Worm (Caenorhabditis elegans) whole organism, L4 larva: ENCODE results near the gene sedl-1.

Experiments
- D1046.2 ChIP-seq: fragments of 200-800 bp; sonication (Bioruptor generic); IDR thresholded peaks from 2 replicates; pipeline ENCODE4 v1.3.6; 2022; ENCODE audit warnings: missing genetic modification characterization, missing compliant biosample characterization
- F10B5.3 ChIP-seq: sonication (generic microtip); optimal IDR thresholded peaks from 2 replicates; lab custom pipeline; 2016; ENCODE audit warnings: mild to moderate bottlenecking, missing genetic modification characterization, missing compliant biosample characterization
- F26F4.8 ChIP-seq: fragments of 200-800 bp; sonication (Bioruptor generic); conservative IDR thresholded peaks from 2 replicates; pipeline ENCODE4 v1.3.6; 2022; ENCODE audit warnings: missing genetic modification characterization, missing compliant biosample characterization
- F44E2.7 ChIP-seq: fragments of 200-800 bp; sonication (Bioruptor generic); IDR thresholded peaks from 2 replicates; pipeline ENCODE4 v2.1.2; 2022; ENCODE audit warnings: missing genetic modification characterization, missing compliant biosample characterization
- T20F7.1 ChIP-seq: fragments of 200-800 bp; sonication (Bioruptor generic); optimal IDR thresholded peaks from 2 replicates; lab custom pipeline; 2018; ENCODE audit warnings: mild to moderate bottlenecking, missing genetic modification characterization, missing compliant biosample characterization
- Y48G9A.11 ChIP-seq: fragments of 200-800 bp; sonication (Bioruptor generic); IDR thresholded peaks from 2 replicates; pipeline ENCODE4 v1.3.6; 2022; ENCODE audit warnings: missing genetic modification reagents, missing genetic modification characterization, missing compliant biosample characterization
- Y5F2A.4 ChIP-seq: fragments of 200-800 bp; sonication (Bioruptor generic); optimal IDR thresholded peaks from 2 replicates; lab custom pipeline; 2018; ENCODE audit warnings: mild to moderate bottlenecking, missing genetic modification characterization, missing compliant biosample characterization
- Y75B8A.6 ChIP-seq: fragments of 200-800 bp; sonication (Bioruptor generic); IDR thresholded peaks from 2 replicates; pipeline ENCODE4 v1.3.6; 2022; ENCODE audit warnings: missing genetic modification reagents, missing genetic modification characterization, missing compliant biosample characterization
- aha-1 ChIP-seq: fragments of 150-350 bp; peaks from one replicate; lab custom pipeline; 2014; ENCODE audit warnings: missing biosample characterization, missing genetic modification characterization
- arid-1 ChIP-seq: fragments of 200-800 bp; sonication (Bioruptor generic); conservative IDR thresholded peaks from 2 replicates; pipeline ENCODE4 v1.3.6; 2022; ENCODE audit warnings: missing genetic modification reagents, missing genetic modification characterization, missing compliant biosample characterization
- attf-4 ChIP-seq: sonication (generic microtip); optimal IDR thresholded peaks from 3 replicates; lab custom pipeline; 2017; ENCODE audit warnings: missing biosample characterization, missing genetic modification characterization
- ceh-28 ChIP-seq: fragments of 150-350 bp; optimal IDR thresholded peaks from 2 replicates; lab custom pipeline; 2014; ENCODE audit warnings: missing biosample characterization, missing genetic modification reagents, missing genetic modification characterization
- ceh-44 ChIP-seq: fragments of 200-800 bp; sonication (Bioruptor generic); IDR thresholded peaks from 2 replicates; pipeline ENCODE4 v1.3.6; 2022; ENCODE audit warnings: missing genetic modification reagents, missing genetic modification characterization, missing compliant biosample characterization
- ceh-62 ChIP-seq: sonication (generic microtip); optimal IDR thresholded peaks from 2 replicates; lab custom pipeline; 2017; ENCODE audit warnings: missing biosample characterization, missing genetic modification characterization
- ces-1 ChIP-seq: fragments of 150-350 bp; sonication (generic microtip); optimal IDR thresholded peaks from 4 replicates; lab custom pipeline; 2014; ENCODE audit warnings: missing biosample characterization, missing genetic modification reagents, missing genetic modification characterization
- ctbp-1 ChIP-seq: fragments of 200-800 bp; sonication (Bioruptor generic); IDR thresholded peaks from 2 replicates; pipeline ENCODE4 v1.3.6; 2022; ENCODE audit warnings: missing genetic modification reagents, missing genetic modification characterization, missing compliant biosample characterization
- daf-16 ChIP-seq, 3 experiments: sonication (generic microtip); optimal IDR thresholded peaks; 2 replicates each; lab custom pipeline; 2016 to 2017; ENCODE audit warnings: missing genetic modification characterization in 3 of 3, missing genetic modification reagents in 3 of 3, mild to moderate bottlenecking in 2 of 3, missing compliant biosample characterization in 2 of 3, missing biosample characterization in 1 of 3, moderate library complexity in 1 of 3
- dmd-6 ChIP-seq: fragments of 200-800 bp; sonication (Bioruptor generic); IDR thresholded peaks from 2 replicates; pipeline ENCODE4 v1.3.6; 2022; ENCODE audit warnings: missing genetic modification reagents, missing genetic modification characterization, missing compliant biosample characterization
- dpl-1 ChIP-seq: fragments of 150-350 bp; optimal IDR thresholded peaks from 2 replicates; lab custom pipeline; 2014; ENCODE audit warnings: missing biosample characterization, missing genetic modification reagents, missing genetic modification characterization
- dve-1 ChIP-seq: sonication (generic microtip); optimal IDR thresholded peaks from 2 replicates; lab custom pipeline; 2017; ENCODE audit warnings: antibody characterized with exemption, mild to moderate bottlenecking, missing genetic modification characterization, missing compliant biosample characterization; ENCODE audit not compliant: insufficient read depth
- egl-27 ChIP-seq: sonication (generic microtip); optimal IDR thresholded peaks from 3 replicates; lab custom pipeline; 2017; ENCODE audit warnings: missing biosample characterization, missing genetic modification reagents, missing genetic modification characterization
- egl-43 ChIP-seq: fragments of 200-800 bp; sonication (Bioruptor generic); IDR thresholded peaks from 2 replicates; pipeline ENCODE4 v1.3.6; 2022; ENCODE audit warnings: missing genetic modification reagents, missing genetic modification characterization, missing compliant biosample characterization
- fkh-10 ChIP-seq: fragments of 150-350 bp; optimal IDR thresholded peaks from 2 replicates; lab custom pipeline; 2014; ENCODE audit warnings: missing biosample characterization, missing genetic modification reagents, missing genetic modification characterization
- hif-1 ChIP-seq, 2 experiments: sonication (generic microtip); optimal IDR thresholded peaks; 2 replicates each; lab custom pipeline; 2016 to 2017; ENCODE audit warnings: missing compliant biosample characterization in 2 of 2, missing genetic modification characterization in 2 of 2, missing genetic modification reagents in 2 of 2, missing genotype in 2 of 2, mild to moderate bottlenecking in 1 of 2
- lin-1 ChIP-seq: fragments of 200-800 bp; sonication (Bioruptor generic); IDR thresholded peaks from 2 replicates; pipeline ENCODE4 v1.3.6; 2022; ENCODE audit warnings: missing genetic modification reagents, missing genetic modification characterization, missing compliant biosample characterization
- lin-13 ChIP-seq: fragments of 150-350 bp; optimal IDR thresholded peaks from 2 replicates; lab custom pipeline; 2014; ENCODE audit warnings: missing biosample characterization, missing genetic modification reagents, missing genetic modification characterization
- lin-15B ChIP-seq: fragments of 150-350 bp; sonication (generic microtip); optimal IDR thresholded peaks from 3 replicates; lab custom pipeline; 2014; ENCODE audit warnings: missing biosample characterization, missing genetic modification characterization
- lin-29 ChIP-seq: fragments of 200-800 bp; sonication (Bioruptor generic); IDR thresholded peaks from 2 replicates; pipeline ENCODE4 v1.3.6; 2022; ENCODE audit warnings: missing genetic modification reagents, missing genetic modification characterization, missing compliant biosample characterization
- mdl-1 ChIP-seq, 2 experiments: fragments of 150-350 bp in 1 of 2; sonication (generic microtip) in 1 of 2; optimal IDR thresholded peaks; 2 replicates each; lab custom pipeline; 2014 to 2017; ENCODE audit warnings: missing biosample characterization in 2 of 2, missing genetic modification characterization in 2 of 2
- mdt-29 ChIP-seq: fragments of 200-800 bp; sonication (Bioruptor generic); IDR thresholded peaks from 2 replicates; pipeline ENCODE4 v1.3.6; 2022; ENCODE audit warnings: missing genetic modification reagents, missing genetic modification characterization, missing compliant biosample characterization
- mep-1 ChIP-seq: fragments of 150-350 bp; sonication (generic microtip); optimal IDR thresholded peaks from 3 replicates; lab custom pipeline; 2014; ENCODE audit warnings: missing biosample characterization, missing genetic modification characterization
- mes-2 ChIP-seq: sonication (generic microtip); optimal IDR thresholded peaks from 2 replicates; lab custom pipeline; 2016; ENCODE audit warnings: missing genotype, mild to moderate bottlenecking, missing genetic modification characterization, missing compliant biosample characterization; ENCODE audit not compliant: poor library complexity, severe bottlenecking
- nhr-10 ChIP-seq: fragments of 150-350 bp; optimal IDR thresholded peaks from 2 replicates; lab custom pipeline; 2014; ENCODE audit warnings: missing biosample characterization, missing genetic modification characterization
- nhr-102 ChIP-seq: sonication (generic microtip); optimal IDR thresholded peaks from 2 replicates; lab custom pipeline; 2016; ENCODE audit warnings: mild to moderate bottlenecking, missing genetic modification characterization, moderate library complexity, missing compliant biosample characterization
- nhr-11 ChIP-seq: fragments of 150-350 bp; optimal IDR thresholded peaks from 2 replicates; lab custom pipeline; 2014; ENCODE audit warnings: missing biosample characterization, missing genetic modification characterization
- nhr-25 ChIP-seq: sonication (generic microtip); optimal IDR thresholded peaks from 2 replicates; lab custom pipeline; 2017; ENCODE audit warnings: missing genetic modification characterization, mild to moderate bottlenecking, missing compliant biosample characterization, antibody characterized with exemption, moderate library complexity, borderline replicate concordance; ENCODE audit not compliant: insufficient read depth
- nhr-41 ChIP-seq: fragments of 200-800 bp; sonication (Bioruptor generic); IDR thresholded peaks from 2 replicates; pipeline ENCODE4 v1.3.6; 2022; ENCODE audit warnings: missing genetic modification reagents, missing genetic modification characterization, missing compliant biosample characterization
- php-3 ChIP-seq: fragments of 200-800 bp; sonication (Bioruptor generic); IDR thresholded peaks from 2 replicates; pipeline ENCODE4 v1.3.6; 2022; ENCODE audit warnings: missing genetic modification reagents, missing genetic modification characterization, missing compliant biosample characterization
- rbr-2 ChIP-seq: sonication (generic microtip); optimal IDR thresholded peaks from 2 replicates; lab custom pipeline; 2016; ENCODE audit warnings: missing genotype, missing genetic modification characterization, missing compliant biosample characterization
- saeg-2 ChIP-seq: fragments of 200-800 bp; sonication (Bioruptor generic); IDR thresholded peaks from 2 replicates; pipeline ENCODE4 v1.3.6; 2022; ENCODE audit warnings: missing genetic modification reagents, missing genetic modification characterization, missing compliant biosample characterization
- sdz-12 ChIP-seq: fragments of 200-800 bp; sonication (Bioruptor generic); optimal IDR thresholded peaks from 2 replicates; lab custom pipeline; 2018; ENCODE audit warnings: mild to moderate bottlenecking, missing genetic modification characterization, missing compliant biosample characterization
- set-16 ChIP-seq: fragments of 200-800 bp; sonication (Bioruptor generic); IDR thresholded peaks from 2 replicates; pipeline ENCODE4 v1.3.6; 2022; ENCODE audit warnings: missing genetic modification reagents, missing genetic modification characterization, missing compliant biosample characterization
- skn-1 ChIP-seq: fragments of 150-350 bp; optimal IDR thresholded peaks from 2 replicates; lab custom pipeline; 2014; ENCODE audit warnings: missing biosample characterization, missing genetic modification characterization
- tag-97 ChIP-seq: fragments of 200-800 bp; sonication (Bioruptor generic); IDR thresholded peaks from 2 replicates; pipeline ENCODE4 v1.3.6; 2022; ENCODE audit warnings: missing genetic modification characterization, missing compliant biosample characterization
- tra-1 ChIP-seq: fragments of 200-800 bp; sonication (Bioruptor generic); IDR thresholded peaks from 2 replicates; pipeline ENCODE4 v1.3.6; 2022; ENCODE audit warnings: missing genetic modification reagents, missing genetic modification characterization, missing compliant biosample characterization
- unc-62 ChIP-seq, 3 experiments: fragments of 150-350 bp in 1 of 3; sonication (generic microtip); optimal IDR thresholded peaks in 2 of 3; peaks in 1 of 3; 1 replicate in 1 of 3; 2 replicates in 2 of 3; lab custom pipeline; 2014 to 2017; ENCODE audit warnings: missing biosample characterization in 3 of 3, missing genetic modification characterization in 3 of 3, missing genetic modification reagents in 3 of 3, missing genotype in 1 of 3
- zfp-3 ChIP-seq: fragments of 200-800 bp; sonication (Bioruptor generic); conservative IDR thresholded peaks from 2 replicates; pipeline ENCODE4 v1.3.6; 2022; ENCODE audit warnings: missing genetic modification reagents, missing genetic modification characterization, missing compliant biosample characterization
- zip-2 ChIP-seq: fragments of 150-350 bp; optimal IDR thresholded peaks from 2 replicates; lab custom pipeline; 2014; ENCODE audit warnings: missing biosample characterization, missing genetic modification characterization
- ztf-11 ChIP-seq: fragments of 150-350 bp; optimal IDR thresholded peaks from 2 replicates; lab custom pipeline; 2014; ENCODE audit warnings: missing biosample characterization, missing genetic modification characterization

Gene sedl-1

DNA sequence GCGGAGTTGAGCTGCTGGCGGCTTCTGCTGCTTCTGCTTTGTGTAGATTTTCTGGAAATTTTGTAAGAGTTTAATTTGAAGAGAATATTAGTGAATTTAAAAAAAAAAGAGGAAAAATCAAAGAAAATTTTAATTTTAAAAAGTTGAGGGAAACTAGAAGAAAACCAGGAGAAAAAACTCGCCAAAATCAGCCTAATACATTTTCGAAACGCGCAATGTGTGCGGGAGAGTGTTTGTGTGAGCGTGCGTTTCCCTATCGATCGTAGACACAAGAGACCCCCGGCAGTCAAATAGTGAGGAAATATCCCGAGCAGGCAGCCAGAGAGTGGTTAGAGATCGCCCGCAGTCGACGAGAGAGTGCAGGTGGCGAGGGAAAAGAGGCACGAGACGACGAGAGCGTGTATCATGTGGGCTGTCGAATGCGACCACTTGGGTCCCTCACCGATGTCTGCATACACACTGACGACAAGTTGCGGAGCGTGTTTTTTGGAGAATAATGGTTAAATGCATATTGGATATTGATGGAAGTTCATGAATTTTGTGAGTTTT, 6.6 kb upstream of the sedl-1 start, which contains the start of gene zfp-3:
Gene zfp-3 (minus strand): TSS at position 51 of the 549 bp plus-strand sequence.
- peak; percentile 2 for TF ChIP-seq ces-1 (GFP tag; lab: Kevin White, UChicago)
- peak; percentile 97 for TF ChIP-seq dve-1 (tag; lab: Kevin White, UChicago)
- TF ChIP-seq rbr-2 (tag; lab: Kevin White, UChicago), result peak; percentile 95
- no peak for TF ChIP-seq Y75B8A.6 (GFP tag; lab: Robert Waterston, UW)
- peak; percentile 95 for TF ChIP-seq fkh-10 (GFP tag; lab: Kevin White, UChicago)
- peak; percentile 91 for TF ChIP-seq set-16 (GFP tag; lab: Robert Waterston, UW)
- peak; percentile 81 for TF ChIP-seq egl-43 (GFP tag; lab: Robert Waterston, UW)
- TF ChIP-seq Y48G9A.11 (GFP tag; lab: Robert Waterston, UW), result no peak
- TF ChIP-seq dmd-6 (GFP tag; lab: Robert Waterston, UW), result peak; percentile 91
- TF ChIP-seq attf-4, result no peak
- TF ChIP-seq lin-15B, result no peak
- peak; percentile 81 for TF ChIP-seq lin-1 (GFP tag; lab: Robert Waterston, UW)
- TF ChIP-seq hif-1 (tag; optimal IDR thresholded peaks at IDR 0.05; lab: Kevin White, UChicago), result peak; percentile 52 to 95
- peak; percentile 76 for TF ChIP-seq mdt-29 (GFP tag; lab: Robert Waterston, UW)
- 0 out of 2 replicates have a peak, but pooled peaks have one; percentile 44 for TF ChIP-seq php-3 (GFP tag; lab: Robert Waterston, UW)
- TF ChIP-seq F26F4.8 (GFP tag; lab: Robert Waterston, UW), result no peak
- peak; percentile 86 for TF ChIP-seq mes-2 (tag; lab: Kevin White, UChicago)
- TF ChIP-seq nhr-102, result peak; percentile 86
- peak; percentile 72 for TF ChIP-seq dpl-1 (GFP tag; lab: Kevin White, UChicago)
- no peak for TF ChIP-seq tag-97
- TF ChIP-seq Y5F2A.4 (GFP tag; lab: Kevin White, UChicago), result peak; percentile 41
- TF ChIP-seq daf-16 (GFP tag; optimal IDR thresholded peaks at IDR 0.05; lab: Kevin White, UChicago), result peak; percentile 62 to 79
- TF ChIP-seq daf-16 (tag; optimal IDR thresholded peaks at IDR 0.05; lab: Kevin White, UChicago), result peak; percentile 88
- TF ChIP-seq T20F7.1 (GFP tag; lab: Kevin White, UChicago), result no peak
- peak; percentile 89 for TF ChIP-seq arid-1 (GFP tag; lab: Robert Waterston, UW)
- no peak for TF ChIP-seq F44E2.7
- TF ChIP-seq nhr-10, result no peak
- TF ChIP-seq lin-13 (GFP tag; lab: Kevin White, UChicago), result peak; percentile 67
- TF ChIP-seq ctbp-1 (GFP tag; lab: Robert Waterston, UW), result peak; percentile 95
- TF ChIP-seq nhr-41, result peak; percentile 83
- peak; percentile 72 for TF ChIP-seq ceh-28
- TF ChIP-seq ztf-11, result no peak
- no peak for TF ChIP-seq ceh-62 (tag; lab: Kevin White, UChicago)
- TF ChIP-seq saeg-2, result peak; percentile 74; the same call in 1 of the 2 replicates
- no peak for TF ChIP-seq sdz-12 (GFP tag; lab: Kevin White, UChicago)
- peak; percentile 71; the same call in 1 of the 2 replicates for TF ChIP-seq zfp-3
- TF ChIP-seq unc-62 (GFP tag; optimal IDR thresholded peaks at IDR 0.05 in 1 of 2; lab: Kevin White, UChicago), result peak in 1 of 2 experiments; percentile 99
- TF ChIP-seq unc-62 (tag; optimal IDR thresholded peaks at IDR 0.05; lab: Kevin White, UChicago), result no peak
- peak; percentile 71 for TF ChIP-seq F10B5.3
- no peak for TF ChIP-seq egl-27 (tag; lab: Kevin White, UChicago)
- peak; percentile 97 for TF ChIP-seq mep-1 (tag; lab: Kevin White, UChicago)
- TF ChIP-seq zip-2 (tag; lab: Kevin White, UChicago), result no peak
- peak; percentile 6 for TF ChIP-seq skn-1 (tag; lab: Kevin White, UChicago)
- TF ChIP-seq D1046.2 (GFP tag; lab: Robert Waterston, UW), result no peak
- TF ChIP-seq ceh-44 (GFP tag; lab: Robert Waterston, UW), result no peak
- no peak for TF ChIP-seq lin-29 (GFP tag; lab: Robert Waterston, UW)
- TF ChIP-seq tra-1 (GFP tag; lab: Robert Waterston, UW), result peak; percentile 81
- TF ChIP-seq nhr-11 (tag; lab: Kevin White, UChicago), result peak; percentile 94
- TF ChIP-seq aha-1, result peak; percentile 100
- TF ChIP-seq mdl-1 (tag; optimal IDR thresholded peaks at IDR 0.05; lab: Kevin White, UChicago), result peak; percentile 95 to 97
- TF ChIP-seq nhr-25 (tag; lab: Kevin White, UChicago), result peak; percentile 87
